Fruit fly (Drosophila melanogaster): Measurements from ENCODE around the gene Surf6.

Gene Surf6

dm6 chr3R:19905932-19906439 lies 1.3 kb upstream of the Surf6 start (continued):
- TF ChIP-seq HmgZ (tag; optimal IDR thresholded peaks at IDR 0.05) (peak; percentile 86), CG11723 (GFP tag; optimal IDR thresholded peaks at IDR 0.05) (peak; percentile 67), Dad (GFP tag; optimal IDR thresholded peaks at IDR 0.05) (peak; percentile 59), CG43689 (GFP tag; IDR thresholded peaks at IDR 0.05) (no peak), CG34376 (GFP tag; optimal IDR thresholded peaks at IDR 0.05) (peak; percentile 44), CG10565 (GFP tag; optimal IDR thresholded peaks at IDR 0.05) (no peak), Stat92E (GFP tag; optimal IDR thresholded peaks at IDR 0.05) (no peak), CG12299 (tag; optimal IDR thresholded peaks at IDR 0.05) (peak; percentile 8), her (GFP tag; optimal IDR thresholded peaks at IDR 0.05) (peak; percentile 68), CG7556 (GFP tag; optimal IDR thresholded peaks at IDR 0.05) (peak; percentile 69), pnt (GFP tag; optimal IDR thresholded peaks at IDR 0.05) (peak; percentile 64), CHES-1-like (GFP tag; optimal IDR thresholded peaks at IDR 0.05) (peak; percentile 66), CG31224 (GFP tag; IDR thresholded peaks at IDR 0.05) (peak; percentile 80), kay (GFP tag; optimal IDR thresholded peaks at IDR 0.05) (peak; percentile 40), CG9215 (GFP tag; IDR thresholded peaks at IDR 0.05) (peak; percentile 85), maf-S (GFP tag; optimal IDR thresholded peaks at IDR 0.05) (peak; percentile 48), CG15011 (GFP tag; optimal IDR thresholded peaks at IDR 0.05) (peak; percentile 41), MESR4 (GFP tag; optimal IDR thresholded peaks at IDR 0.05) (peak; percentile 2), CG12104 (GFP tag; optimal IDR thresholded peaks at IDR 0.05) (peak; percentile 53), croc (GFP tag; conservative IDR thresholded peaks at IDR 0.05) (peak; percentile 50; the same call in 2 of the 3 replicates), CG8944 (GFP tag; optimal IDR thresholded peaks at IDR 0.05) (peak; percentile 73), dimm (GFP tag; IDR thresholded peaks at IDR 0.05) (peak; percentile 31; the same call in 1 of the 2 replicates), zfh2 (GFP tag; optimal IDR thresholded peaks at IDR 0.05) (peak; percentile 82), YL-1 (GFP tag; optimal IDR thresholded peaks at IDR 0.05) (peak; percentile 39), gcm (GFP tag; optimal IDR thresholded peaks at IDR 0.05) (peak; percentile 31), CG3838 (GFP tag; optimal IDR thresholded peaks at IDR 0.05) (no peak), CG7987 (GFP tag; optimal IDR thresholded peaks at IDR 0.05) (peak; percentile 35), hbn (GFP tag; IDR thresholded peaks at IDR 0.05; ENCODE audit: partially characterized antibody) (no peak), crol (GFP tag; IDR thresholded peaks at IDR 0.05) (no peak), CG10147 (GFP tag; optimal IDR thresholded peaks at IDR 0.05) (peak; percentile 41), ato (GFP tag; IDR thresholded peaks at IDR 0.05; ENCODE audit: partially characterized antibody) (no peak), grau (tag; optimal IDR thresholded peaks at IDR 0.05) (peak; percentile 84), Sox100B (GFP tag; optimal IDR thresholded peaks at IDR 0.05) (peak; percentile 55), Mad (GFP tag; optimal IDR thresholded peaks at IDR 0.05) (peak; percentile 70), Doc3 (GFP tag; IDR thresholded peaks at IDR 0.05; ENCODE audit: partially characterized antibody) (no peak), CG4360 (GFP tag; IDR thresholded peaks at IDR 0.05) (no peak), nmo (GFP tag; optimal IDR thresholded peaks at IDR 0.05) (peak; percentile 49), CG3407 (GFP tag; optimal IDR thresholded peaks at IDR 0.05) (no peak), CG10274 (GFP tag; optimal IDR thresholded peaks at IDR 0.05) (peak; percentile 65), Antp (GFP tag; optimal IDR thresholded peaks at IDR 0.05) (peak; percentile 79), MTF-1 (GFP tag; optimal IDR thresholded peaks at IDR 0.05; ENCODE audit: borderline replicate concordance) (peak; percentile 38), CrebB (tag; optimal IDR thresholded peaks at IDR 0.05) (peak; percentile 67), CG8765 (GFP tag; IDR thresholded peaks at IDR 0.05) (peak; percentile 50; the same call in 1 of the 2 replicates), CG10979 (tag; optimal IDR thresholded peaks at IDR 0.05) (peak; percentile 62), TFAM (GFP tag; optimal IDR thresholded peaks at IDR 0.05) (no peak), CG9727 (GFP tag; optimal IDR thresholded peaks at IDR 0.05) (peak; percentile 68), CG10321 (GFP tag; IDR thresholded peaks at IDR 0.05) (0 out of 2 replicates have a peak, but pooled peaks have one; percentile 26), lab (GFP tag; optimal IDR thresholded peaks at IDR 0.05) (peak; percentile 92), Dll (GFP tag; IDR thresholded peaks at IDR 0.05; ENCODE audit: partially characterized antibody) (peak; percentile 11; the same call in 1 of the 4 replicates)
